Worm (Caenorhabditis elegans) whole organism, late embryonic: Measurements from ENCODE around the gene apc-11.

Experiments used
- ceh-2 ChIP-seq: sonication (generic microtip); optimal IDR thresholded peaks from 2 replicates; lab custom pipeline; 2016; ENCODE audit warnings: missing genotype, missing genetic modification characterization, missing compliant biosample characterization
- ceh-9 ChIP-seq: sonication (generic microtip); optimal IDR thresholded peaks from 2 replicates; lab custom pipeline; 2016; ENCODE audit warnings: mild to moderate bottlenecking, missing genetic modification characterization, inconsistent platforms, missing compliant biosample characterization
- nhr-11 ChIP-seq: fragments of 150-350 bp; optimal IDR thresholded peaks from 2 replicates; lab custom pipeline; 2014; ENCODE audit warnings: missing biosample characterization, missing genetic modification characterization
- pag-3 ChIP-seq: sonication (generic microtip); optimal IDR thresholded peaks from 2 replicates; lab custom pipeline; 2016; ENCODE audit warnings: missing compliant biosample characterization, missing genetic modification characterization, borderline replicate concordance
- pha-4 ChIP-seq: fragments of 150-350 bp; optimal IDR thresholded peaks from 2 replicates; lab custom pipeline; 2018; ENCODE audit warnings: missing biosample characterization, missing genetic modification reagents, missing genetic modification characterization
- unc-55 ChIP-seq: sonication (generic microtip); optimal IDR thresholded peaks from 2 replicates; lab custom pipeline; 2017; ENCODE audit warnings: missing biosample characterization, missing genetic modification reagents, missing genetic modification characterization

DNA sequence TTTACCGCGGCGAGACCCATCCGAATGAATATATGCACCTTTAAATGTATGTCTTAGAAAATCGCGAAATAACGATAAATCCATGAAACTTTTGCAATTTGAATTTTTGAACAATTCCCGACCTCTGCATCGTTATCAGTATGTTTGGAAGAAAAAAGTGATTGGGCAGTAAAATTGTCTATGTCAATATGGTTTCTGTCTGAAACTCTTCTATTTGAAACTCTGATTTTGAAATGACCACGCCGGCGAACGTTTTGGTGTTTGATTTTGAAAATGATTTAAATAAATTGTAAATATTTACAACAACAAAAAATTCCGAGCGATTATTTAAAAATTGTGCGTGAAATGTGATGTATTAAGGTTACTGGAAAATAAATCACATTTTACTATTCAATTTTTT, 32.9 kb downstream of the apc-11 start:
- TF ChIP-seq ceh-9 (no peak), pag-3 (tag; lab: Kevin White, UChicago) (no peak), ceh-2 (tag; lab: Kevin White, UChicago) (no peak), nhr-11 (tag; lab: Kevin White, UChicago) (no peak), unc-55 (GFP tag; lab: Kevin White, UChicago) (no peak), pha-4 (tag; lab: Kevin White, UChicago) (no peak)
